Fruit fly (Drosophila melanogaster) whole organism, wandering third instar larva: ENCODE results near the gene CAH1.

Source experiments
- Myc ChIP-seq: fragments of >200 bp; optimal IDR thresholded peaks from 2 replicates; lab custom pipeline; 2017
- OdsH ChIP-seq: fragments of 200-800 bp; sonication (Bioruptor generic); optimal IDR thresholded peaks from 2 replicates; lab custom pipeline; 2016; ENCODE audit warnings: missing biosample characterization, mild to moderate bottlenecking, missing genetic modification characterization

DNA sequence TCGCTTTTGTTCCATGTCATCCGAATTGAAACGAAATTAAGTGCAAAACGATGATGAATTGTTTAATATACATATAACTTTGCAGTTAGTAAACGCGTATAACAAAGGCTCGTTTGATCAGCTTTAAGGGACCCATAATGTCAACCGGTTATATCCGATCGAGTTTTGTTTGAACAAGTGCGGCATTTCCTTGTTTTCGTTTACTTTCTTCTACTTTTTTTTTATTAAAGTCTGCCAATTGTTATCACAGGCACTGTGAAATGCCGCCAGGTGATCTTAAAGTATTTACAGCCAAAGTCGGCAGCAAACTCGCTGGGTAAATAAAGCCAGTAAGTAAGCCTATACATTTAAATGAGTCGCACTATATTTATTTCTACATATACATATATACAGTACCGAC is 3.7 kb downstream of the CAH1 start:
- TF ChIP-seq Myc (lab: Kevin White, UChicago) (no peak), OdsH (GFP tag; lab: Kevin White, UChicago) (peak; percentile 13)
